Fruit fly (Drosophila melanogaster) whole organism, wandering third instar larva: ENCODE data around the gene mtSSB.
A peak's percentile ranks its signal among the peaks of the same experiment; 100 is the strongest.

ENCODE experiments used
- Abd-B ChIP-seq: fragments of >200 bp; optimal IDR thresholded peaks from 2 replicates; lab custom pipeline; 2017; ENCODE audit warnings: missing biosample characterization, missing genetic modification characterization
- CG32264 ChIP-seq: fragments of 200-800 bp; sonication (Bioruptor generic); optimal IDR thresholded peaks from 2 replicates; lab custom pipeline; 2016; ENCODE audit warnings: missing biosample characterization, missing genetic modification characterization
- CG9705 ChIP-seq: fragments of 200-800 bp; sonication (Bioruptor generic); optimal IDR thresholded peaks from 2 replicates; lab custom pipeline; 2018; ENCODE audit warnings: missing biosample characterization, mild to moderate bottlenecking, missing genetic modification characterization
- CrebA ChIP-seq: fragments of 200-800 bp; sonication (Bioruptor generic); optimal IDR thresholded peaks from 2 replicates; lab custom pipeline; 2016; ENCODE audit warnings: missing biosample characterization, mild to moderate bottlenecking, missing genetic modification characterization, borderline replicate concordance
- Dfd ChIP-seq: fragments of >200 bp; optimal IDR thresholded peaks from 2 replicates; lab custom pipeline; 2017; ENCODE audit warnings: missing biosample characterization, missing genetic modification characterization
- Dif ChIP-seq: fragments of 200-275, 200-300 bp; sonication (Bioruptor generic); optimal IDR thresholded peaks from 2 replicates; lab custom pipeline; 2018; ENCODE audit warnings: missing biosample characterization, missing genetic modification characterization; ENCODE audit not compliant: partially characterized antibody
- GATAd ChIP-seq: sonication (Bioruptor generic); optimal IDR thresholded peaks from 2 replicates; lab custom pipeline; 2016; ENCODE audit warnings: missing biosample characterization, missing genetic modification characterization
- HLH106 ChIP-seq: fragments of 200-800 bp; optimal IDR thresholded peaks from 3 replicates; lab custom pipeline; 2019; ENCODE audit warnings: missing biosample characterization, mild to moderate bottlenecking, missing genetic modification characterization, moderate library complexity
- Hnf4 ChIP-seq: fragments of 200-800 bp; sonication (Bioruptor generic); optimal IDR thresholded peaks from 2 replicates; lab custom pipeline; 2016; ENCODE audit warnings: missing biosample characterization, mild to moderate bottlenecking, missing genetic modification characterization
- Hr78 ChIP-seq: fragments of >200 bp; optimal IDR thresholded peaks from 2 replicates; lab custom pipeline; 2017; ENCODE audit warnings: missing biosample characterization, missing genetic modification characterization
- Hr83 ChIP-seq: fragments of 200-300 bp; sonication (Bioruptor generic); optimal IDR thresholded peaks from 2 replicates; lab custom pipeline; 2016; ENCODE audit warnings: missing biosample characterization, mild to moderate bottlenecking, missing genetic modification characterization, moderate library complexity; ENCODE audit not compliant: poor library complexity, severe bottlenecking
- Jra ChIP-seq: sonication (Bioruptor generic); optimal IDR thresholded peaks from 2 replicates; lab custom pipeline; 2016; ENCODE audit warnings: missing biosample characterization, missing genetic modification characterization
- Mio ChIP-seq: sonication (Bioruptor generic); optimal IDR thresholded peaks from 2 replicates; lab custom pipeline; 2016; ENCODE audit warnings: missing biosample characterization, missing genetic modification characterization
- Myc ChIP-seq: fragments of >200 bp; optimal IDR thresholded peaks from 2 replicates; lab custom pipeline; 2017
- N ChIP-seq: fragments of >200 bp; optimal IDR thresholded peaks from 2 replicates; lab custom pipeline; 2018; ENCODE audit warnings: missing biosample characterization, missing external identifiers, missing genetic modification characterization
- OdsH ChIP-seq: fragments of 200-800 bp; sonication (Bioruptor generic); optimal IDR thresholded peaks from 2 replicates; lab custom pipeline; 2016; ENCODE audit warnings: missing biosample characterization, mild to moderate bottlenecking, missing genetic modification characterization
- Rel ChIP-seq, 2 experiments: fragments of 200-800 bp; sonication (Bioruptor generic) in 1 of 2; optimal IDR thresholded peaks; 2 replicates in 1 of 2; 3 replicates in 1 of 2; lab custom pipeline; 2016 to 2019; ENCODE audit warnings: mild to moderate bottlenecking in 2 of 2, missing biosample characterization in 2 of 2, missing genetic modification characterization in 2 of 2, moderate library complexity in 1 of 2
- Sp1 ChIP-seq: fragments of 200-800 bp; sonication (Bioruptor generic); optimal IDR thresholded peaks from 3 replicates; lab custom pipeline; 2019; ENCODE audit warnings: missing biosample characterization, mild to moderate bottlenecking, missing genetic modification characterization, moderate library complexity
- Vsx2 ChIP-seq: fragments of 200-300, 225-300 bp; sonication (Bioruptor generic); optimal IDR thresholded peaks from 2 replicates; lab custom pipeline; 2018; ENCODE audit warnings: missing biosample characterization, missing genetic modification characterization; ENCODE audit not compliant: partially characterized antibody
- br ChIP-seq: fragments of 200-800 bp; sonication (Bioruptor generic); optimal IDR thresholded peaks from 2 replicates; lab custom pipeline; 2016; ENCODE audit warnings: missing biosample characterization, missing genetic modification characterization
- brk ChIP-seq: fragments of 200-800 bp; sonication (Bioruptor generic); optimal IDR thresholded peaks from 2 replicates; lab custom pipeline; 2016; ENCODE audit warnings: missing biosample characterization, mild to moderate bottlenecking, missing genetic modification characterization
- dl ChIP-seq, 2 experiments: fragments of 175-275, 200-275 bp in 1 of 2; fragments of 200-275 bp in 1 of 2; sonication (Bioruptor generic); optimal IDR thresholded peaks; lab custom pipeline; 2018; ENCODE audit warnings: mild to moderate bottlenecking in 2 of 2, missing biosample characterization in 2 of 2, missing genetic modification characterization in 2 of 2, moderate library complexity in 2 of 2; ENCODE audit not compliant: partially characterized antibody in 2 of 2, insufficient read depth in 1 of 2
- dmrt93B ChIP-seq: fragments of 200-800 bp; sonication (Bioruptor generic); optimal IDR thresholded peaks from 2 replicates; lab custom pipeline; 2018; ENCODE audit warnings: missing biosample characterization, mild to moderate bottlenecking, missing genetic modification characterization
- dsf ChIP-seq: sonication (Bioruptor generic); optimal IDR thresholded peaks from 2 replicates; lab custom pipeline; 2016; ENCODE audit warnings: missing biosample characterization, missing genetic modification characterization, borderline replicate concordance
- ey ChIP-seq: fragments of 200-800 bp; sonication (Bioruptor generic); optimal IDR thresholded peaks from 2 replicates; lab custom pipeline; 2016; ENCODE audit warnings: missing biosample characterization, missing genetic modification characterization
- foxo ChIP-seq, 2 experiments: fragments of 200-800 bp; sonication (Bioruptor generic); optimal IDR thresholded peaks; 2 replicates in 1 of 2; 3 replicates in 1 of 2; lab custom pipeline; 2016 to 2017; ENCODE audit warnings: missing biosample characterization in 2 of 2, missing genetic modification characterization in 2 of 2
- fru ChIP-seq: fragments of 200-800 bp; sonication (Bioruptor generic); optimal IDR thresholded peaks from 3 replicates; lab custom pipeline; 2016; ENCODE audit warnings: missing biosample characterization, mild to moderate bottlenecking, missing genetic modification characterization
- h ChIP-seq: fragments of 200-800 bp; sonication (Bioruptor generic); optimal IDR thresholded peaks from 3 replicates; lab custom pipeline; 2016; ENCODE audit warnings: missing biosample characterization, mild to moderate bottlenecking, missing genetic modification characterization
- jim ChIP-seq: fragments of 175-275, 200-325 bp; sonication (Bioruptor generic); optimal IDR thresholded peaks from 2 replicates; lab custom pipeline; 2016; ENCODE audit warnings: missing biosample characterization, mild to moderate bottlenecking, missing genetic modification characterization
- lola ChIP-seq: fragments of >200 bp; optimal IDR thresholded peaks from 2 replicates; lab custom pipeline; 2017; ENCODE audit warnings: missing biosample characterization, missing genetic modification characterization
- psq ChIP-seq: fragments of 200-800 bp; sonication (Bioruptor generic); optimal IDR thresholded peaks from 3 replicates; lab custom pipeline; 2017; ENCODE audit warnings: missing biosample characterization, mild to moderate bottlenecking, missing genetic modification characterization, moderate library complexity
- rgr ChIP-seq: fragments of 200-800 bp; sonication (Bioruptor generic); optimal IDR thresholded peaks from 3 replicates; lab custom pipeline; 2016; ENCODE audit warnings: missing biosample characterization, mild to moderate bottlenecking, missing genetic modification characterization
- sage ChIP-seq: fragments of 200-800 bp; sonication (Bioruptor generic); optimal IDR thresholded peaks from 2 replicates; lab custom pipeline; 2016; ENCODE audit warnings: missing biosample characterization, mild to moderate bottlenecking, missing genetic modification characterization
- sv ChIP-seq: fragments of 200-800 bp; sonication (Bioruptor generic); optimal IDR thresholded peaks from 3 replicates; lab custom pipeline; 2016; ENCODE audit warnings: missing biosample characterization, missing genetic modification characterization
- tai ChIP-seq: sonication (Bioruptor generic); optimal IDR thresholded peaks from 2 replicates; lab custom pipeline; 2016; ENCODE audit warnings: missing biosample characterization, missing genetic modification characterization
- usp ChIP-seq: fragments of >200 bp; optimal IDR thresholded peaks from 2 replicates; lab custom pipeline; 2017; ENCODE audit warnings: missing biosample characterization, missing genetic modification characterization
- woc ChIP-seq: sonication (Bioruptor generic); optimal IDR thresholded peaks from 2 replicates; lab custom pipeline; 2016; ENCODE audit warnings: missing biosample characterization, mild to moderate bottlenecking, missing genetic modification characterization

Gene mtSSB

dm6 chr3R:16235215-16235937 lies 30.3 kb upstream of the mtSSB start:
- peak; percentile 24 to 86 for TF ChIP-seq dl (GFP tag; optimal IDR thresholded peaks at IDR 0.05; lab: Kevin White, UChicago; ENCODE audit: insufficient read depth in 1 of 2, partially characterized antibody in 2 of 2)
- TF ChIP-seq br (GFP tag; lab: Kevin White, UChicago), result peak; percentile 59
- peak; percentile 12 for TF ChIP-seq rgr (GFP tag; lab: Kevin White, UChicago)
- TF ChIP-seq Hr83, result peak; percentile 90
- TF ChIP-seq dmrt93B (GFP tag; lab: Kevin White, UChicago), result no peak
- peak; percentile 66 for TF ChIP-seq Hnf4
- no peak for TF ChIP-seq lola (GFP tag; lab: Kevin White, UChicago)
- peak; percentile 86 for TF ChIP-seq Dif (GFP tag; lab: Kevin White, UChicago)
- TF ChIP-seq woc (GFP tag; lab: Kevin White, UChicago), result peak; percentile 83
- peak; percentile 51 for TF ChIP-seq fru
- TF ChIP-seq tai (GFP tag; lab: Kevin White, UChicago), result peak; percentile 86
- peak; percentile 82 for TF ChIP-seq h (GFP tag; lab: Kevin White, UChicago)
- TF ChIP-seq jim, result peak; percentile 10
- TF ChIP-seq GATAd (GFP tag; lab: Kevin White, UChicago), result no peak
- TF ChIP-seq Hr78 (GFP tag; lab: Kevin White, UChicago), result no peak
- TF ChIP-seq CrebA (GFP tag; lab: Kevin White, UChicago), result peak; percentile 93
- peak in 1 of 2 experiments; percentile 69 for TF ChIP-seq foxo (GFP tag; optimal IDR thresholded peaks at IDR 0.05; lab: Kevin White, UChicago)
- peak; percentile 19 for TF ChIP-seq sage (GFP tag; lab: Kevin White, UChicago)
- TF ChIP-seq brk (GFP tag; lab: Kevin White, UChicago), result peak; percentile 86
- TF ChIP-seq CG32264 (GFP tag; lab: Kevin White, UChicago), result peak; percentile 8
- TF ChIP-seq Dfd (GFP tag; lab: Kevin White, UChicago), result no peak
- peak; percentile 42 for TF ChIP-seq Rel (GFP tag; optimal IDR thresholded peaks at IDR 0.05; lab: Kevin White, UChicago)
- TF ChIP-seq Rel (tag; optimal IDR thresholded peaks at IDR 0.05; lab: Kevin White, UChicago), result peak; percentile 85
- peak; percentile 74 for TF ChIP-seq Jra (GFP tag; lab: Kevin White, UChicago)
- TF ChIP-seq psq (GFP tag; lab: Kevin White, UChicago), result peak; percentile 89

dm6 chr3R:16234745-16235149 lies 29.7 kb upstream of the mtSSB start:
- no peak for TF ChIP-seq Dif (GFP tag; lab: Kevin White, UChicago)
- TF ChIP-seq Sp1 (GFP tag; lab: Kevin White, UChicago), result peak; percentile 86
- no peak for TF ChIP-seq Hr83
- TF ChIP-seq N, result no peak
- peak in 1 of 2 experiments; percentile 65 for TF ChIP-seq foxo (GFP tag; optimal IDR thresholded peaks at IDR 0.05; lab: Kevin White, UChicago)
- no peak for TF ChIP-seq Hnf4
- TF ChIP-seq rgr (GFP tag; lab: Kevin White, UChicago), result peak; percentile 12
- TF ChIP-seq tai (GFP tag; lab: Kevin White, UChicago), result no peak
- no peak for TF ChIP-seq sv (GFP tag; lab: Kevin White, UChicago)
- peak; percentile 78 for TF ChIP-seq h (GFP tag; lab: Kevin White, UChicago)
- no peak for TF ChIP-seq Abd-B (GFP tag; lab: Kevin White, UChicago)
- TF ChIP-seq usp (GFP tag; lab: Kevin White, UChicago), result no peak
- TF ChIP-seq brk (GFP tag; lab: Kevin White, UChicago), result no peak
- TF ChIP-seq br (GFP tag; lab: Kevin White, UChicago), result peak; percentile 70
- TF ChIP-seq Dfd (GFP tag; lab: Kevin White, UChicago), result no peak
- TF ChIP-seq Hr78 (GFP tag; lab: Kevin White, UChicago), result no peak
- TF ChIP-seq GATAd (GFP tag; lab: Kevin White, UChicago), result no peak
- peak; percentile 79 for TF ChIP-seq dmrt93B (GFP tag; lab: Kevin White, UChicago)
- TF ChIP-seq OdsH (GFP tag; lab: Kevin White, UChicago), result peak; percentile 74
- no peak for TF ChIP-seq Mio (GFP tag; lab: Kevin White, UChicago)
- peak; percentile 72 for TF ChIP-seq fru
- no peak for TF ChIP-seq dl (GFP tag; optimal IDR thresholded peaks at IDR 0.05; lab: Kevin White, UChicago; ENCODE audit: insufficient read depth in 1 of 2, partially characterized antibody in 2 of 2)
- TF ChIP-seq lola (GFP tag; lab: Kevin White, UChicago), result no peak
- peak; percentile 68 for TF ChIP-seq CG9705
- TF ChIP-seq CG32264 (GFP tag; lab: Kevin White, UChicago), result peak; percentile 16
- TF ChIP-seq sage (GFP tag; lab: Kevin White, UChicago), result peak; percentile 32
- TF ChIP-seq Myc (lab: Kevin White, UChicago), result no peak
- TF ChIP-seq CrebA (GFP tag; lab: Kevin White, UChicago), result peak; percentile 16
- TF ChIP-seq dsf (GFP tag; lab: Kevin White, UChicago), result no peak
- peak; percentile 83 for TF ChIP-seq woc (GFP tag; lab: Kevin White, UChicago)
- no peak for TF ChIP-seq Vsx2
- TF ChIP-seq Rel (GFP tag; optimal IDR thresholded peaks at IDR 0.05; lab: Kevin White, UChicago), result no peak
- no peak for TF ChIP-seq Rel (tag; optimal IDR thresholded peaks at IDR 0.05; lab: Kevin White, UChicago)
- peak; percentile 69 for TF ChIP-seq ey (GFP tag; lab: Kevin White, UChicago)
- TF ChIP-seq HLH106 (tag; lab: Kevin White, UChicago), result peak; percentile 81
- TF ChIP-seq jim, result no peak
- TF ChIP-seq psq (GFP tag; lab: Kevin White, UChicago), result peak; percentile 16
- TF ChIP-seq Jra (GFP tag; lab: Kevin White, UChicago), result no peak
